Fruit fly (Drosophila melanogaster): Measurements from ENCODE around the gene Nepl17.

The Nepl17 gene

DNA sequence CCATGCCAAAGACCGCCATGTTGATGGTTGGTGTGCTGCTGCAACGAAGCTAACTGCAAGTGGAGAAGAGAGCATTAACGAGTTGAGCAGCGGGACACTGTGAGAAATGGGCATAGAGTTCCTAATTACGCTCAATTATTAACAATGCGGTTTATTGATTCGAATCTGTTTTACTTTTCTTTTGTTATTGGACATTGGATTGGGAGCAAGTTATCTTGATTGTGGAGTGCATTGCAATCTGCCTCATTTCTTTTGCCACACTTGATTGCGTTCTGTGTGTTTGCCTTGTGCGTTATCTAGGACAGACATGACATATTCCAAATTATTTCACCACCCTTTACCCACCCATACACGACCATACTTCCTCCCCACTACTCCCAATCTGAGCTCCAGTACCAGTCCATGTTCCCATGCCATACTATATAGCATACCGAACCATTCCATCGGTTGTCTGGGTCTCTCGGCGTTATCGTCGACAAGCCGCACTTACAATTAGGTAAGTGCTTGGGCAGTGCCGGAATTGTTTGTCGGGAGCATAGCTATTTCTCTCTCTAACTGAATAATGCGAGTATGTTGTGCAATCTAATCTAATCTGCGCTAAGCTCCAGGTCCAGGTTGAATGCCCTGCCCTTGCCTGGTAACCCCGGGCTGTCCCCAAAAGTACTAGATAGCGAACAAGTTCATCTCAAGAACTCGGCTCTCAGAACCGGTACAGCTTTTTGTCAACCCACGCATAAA is 15.2 kb upstream of the Nepl17 start (continued):
- TF ChIP-seq Drgx (GFP tag; IDR thresholded peaks at IDR 0.05) (peak; percentile 56), ab (GFP tag; optimal IDR thresholded peaks at IDR 0.05) (no peak), CG2116 (GFP tag; optimal IDR thresholded peaks at IDR 0.05) (no peak), CG17186 (GFP tag; optimal IDR thresholded peaks at IDR 0.05) (no peak), zfh2 (GFP tag; optimal IDR thresholded peaks at IDR 0.05) (no peak), Six4 (GFP tag; optimal IDR thresholded peaks at IDR 0.05) (no peak), emc (GFP tag; optimal IDR thresholded peaks at IDR 0.05) (no peak), BtbVII (GFP tag; optimal IDR thresholded peaks at IDR 0.05) (no peak), amos (GFP tag; IDR thresholded peaks at IDR 0.05; ENCODE audit: partially characterized antibody) (no peak), CG3995 (GFP tag; optimal IDR thresholded peaks at IDR 0.05) (no peak), CG10959 (GFP tag; IDR thresholded peaks at IDR 0.05) (0 out of 2 replicates have a peak, but pooled peaks have one; percentile 27), CG17328 (GFP tag; IDR thresholded peaks at IDR 0.05) (peak; percentile 56), pho (GFP tag; optimal IDR thresholded peaks at IDR 0.05) (no peak), ash1 (GFP tag; optimal IDR thresholded peaks at IDR 0.05) (no peak), lmd (GFP tag; IDR thresholded peaks at IDR 0.05) (peak; percentile 53; the same call in 1 of the 2 replicates), crc (GFP tag; optimal IDR thresholded peaks at IDR 0.05) (no peak), CG33557 (GFP tag; optimal IDR thresholded peaks at IDR 0.05) (no peak), gcm (GFP tag; optimal IDR thresholded peaks at IDR 0.05) (peak; percentile 29), salm (tag; optimal IDR thresholded peaks at IDR 0.05) (no peak), gcm2 (GFP tag; optimal IDR thresholded peaks at IDR 0.05) (no peak), Sox102F (GFP tag; optimal IDR thresholded peaks at IDR 0.05) (peak; percentile 65), CG12219 (GFP tag; optimal IDR thresholded peaks at IDR 0.05) (peak; percentile 31), ind (GFP tag; optimal IDR thresholded peaks at IDR 0.05) (peak; percentile 41), TFAM (GFP tag; optimal IDR thresholded peaks at IDR 0.05) (no peak), oc (tag; optimal IDR thresholded peaks at IDR 0.05) (no peak), chif (GFP tag; optimal IDR thresholded peaks at IDR 0.05) (peak; percentile 18 to 63), Dref (GFP tag; IDR thresholded peaks at IDR 0.05) (no peak), MBD-R2 (GFP tag; IDR thresholded peaks at IDR 0.05) (no peak), croc (GFP tag; conservative IDR thresholded peaks at IDR 0.05) (no peak), CG3065 (GFP tag; optimal IDR thresholded peaks at IDR 0.05) (no peak), crp (GFP tag; optimal IDR thresholded peaks at IDR 0.05) (no peak), Blimp-1 (GFP tag; optimal IDR thresholded peaks at IDR 0.05) (peak; percentile 56), lab (GFP tag; optimal IDR thresholded peaks at IDR 0.05) (peak; percentile 44), pan (optimal IDR thresholded peaks at IDR 0.05) (no peak), pan (GFP tag; optimal IDR thresholded peaks at IDR 0.05 in 1 of 2, IDR thresholded peaks at IDR 0.05 in 1 of 2) (peak in 1 of 2 experiments; percentile 47), CG8290 (GFP tag; optimal IDR thresholded peaks at IDR 0.05) (no peak), CG8290 (tag; optimal IDR thresholded peaks at IDR 0.05) (peak in 1 of 2 experiments; percentile 65), CG7839 (tag; optimal IDR thresholded peaks at IDR 0.05) (peak; percentile 58), CG7963 (GFP tag; IDR thresholded peaks at IDR 0.05; ENCODE audit: partially characterized antibody) (no peak), Bgb (GFP tag; IDR thresholded peaks at IDR 0.05; ENCODE audit: partially characterized antibody) (no peak), fd96Cb (tag; optimal IDR thresholded peaks at IDR 0.05) (peak; percentile 29), D19A (tag; optimal IDR thresholded peaks at IDR 0.05) (peak; percentile 33), Dll (GFP tag; IDR thresholded peaks at IDR 0.05; ENCODE audit: partially characterized antibody) (no peak), wor (GFP tag; IDR thresholded peaks at IDR 0.05) (no peak), HLH4C (GFP tag; IDR thresholded peaks at IDR 0.05; ENCODE audit: partially characterized antibody) (no peak), ken (GFP tag; IDR thresholded peaks at IDR 0.05) (peak; percentile 57; the same call in 1 of the 3 replicates), cas (GFP tag; IDR thresholded peaks at IDR 0.05) (no peak), CG7745 (tag; optimal IDR thresholded peaks at IDR 0.05) (no peak), CG18619 (GFP tag; optimal IDR thresholded peaks at IDR 0.05) (peak; percentile 11)
